Fruit fly (Drosophila melanogaster): ENCODE results near the gene twit.

The twit gene

dm6 chr2L:20808510-20809195 is 43.7 kb upstream of the twit start:
- TF ChIP-seq Clk (GFP tag; optimal IDR thresholded peaks at IDR 0.05) (peak; percentile 5), toe (GFP tag; optimal IDR thresholded peaks at IDR 0.05) (no peak), pad (GFP tag; optimal IDR thresholded peaks at IDR 0.05) (peak; percentile 81), ovo (GFP tag; optimal IDR thresholded peaks at IDR 0.05) (no peak), kay (GFP tag; ENCODE audit: borderline replicate concordance) (no peak), tj (GFP tag; optimal IDR thresholded peaks at IDR 0.05) (no peak), CG7045 (GFP tag; optimal IDR thresholded peaks at IDR 0.05) (no peak), CG33017 (tag; optimal IDR thresholded peaks at IDR 0.05) (no peak), CG11617 (GFP tag; optimal IDR thresholded peaks at IDR 0.05) (no peak)

dm6 chr2L:20809229-20809628 is 43.1 kb upstream of the twit start:
- no peak for TF ChIP-seq Clk (GFP tag; optimal IDR thresholded peaks at IDR 0.05)
- TF ChIP-seq tj (GFP tag; optimal IDR thresholded peaks at IDR 0.05): no peak
- no peak for TF ChIP-seq CG5204 (GFP tag; optimal IDR thresholded peaks at IDR 0.05)
- TF ChIP-seq pad (GFP tag; optimal IDR thresholded peaks at IDR 0.05): no peak
- TF ChIP-seq ovo (GFP tag; optimal IDR thresholded peaks at IDR 0.05): no peak
- TF ChIP-seq kay (GFP tag; ENCODE audit: borderline replicate concordance): no peak
- TF ChIP-seq CG1620 (GFP tag; optimal IDR thresholded peaks at IDR 0.05): no peak
- no peak for TF ChIP-seq cnc (optimal IDR thresholded peaks at IDR 0.05)
- peak; percentile 80 for TF ChIP-seq CG12768 (GFP tag; optimal IDR thresholded peaks at IDR 0.05)
- no peak for TF ChIP-seq cic (GFP tag; optimal IDR thresholded peaks at IDR 0.05)
- peak; percentile 55 for TF ChIP-seq CG14711 (tag; optimal IDR thresholded peaks at IDR 0.05)
- peak; percentile 33 for TF ChIP-seq CG33017 (tag; optimal IDR thresholded peaks at IDR 0.05)
- TF ChIP-seq CG11617 (GFP tag; optimal IDR thresholded peaks at IDR 0.05): no peak
- no peak for TF ChIP-seq CG7045 (GFP tag; optimal IDR thresholded peaks at IDR 0.05)
- TF ChIP-seq bab1 (GFP tag; optimal IDR thresholded peaks at IDR 0.05): no peak
- TF ChIP-seq Hr96 (GFP tag; optimal IDR thresholded peaks at IDR 0.05): no peak
- no peak for TF ChIP-seq Crg-1 (GFP tag; optimal IDR thresholded peaks at IDR 0.05)
- TF ChIP-seq Mnt (GFP tag; optimal IDR thresholded peaks at IDR 0.05): no peak
- TF ChIP-seq CG7101 (tag; optimal IDR thresholded peaks at IDR 0.05): peak; percentile 22
- no peak for TF ChIP-seq toe (GFP tag; optimal IDR thresholded peaks at IDR 0.05)

- TF ChIP-seq bab1 (GFP tag; optimal IDR thresholded peaks at IDR 0.05) (no peak), Mnt (GFP tag; optimal IDR thresholded peaks at IDR 0.05) (peak; percentile 13), tj (GFP tag; optimal IDR thresholded peaks at IDR 0.05) (no peak), CG33017 (tag; optimal IDR thresholded peaks at IDR 0.05) (peak; percentile 6)
Measured at dm6 chr2L:20811039-20811652, 41.2 kb upstream of the twit start.

- TF ChIP-seq pad (GFP tag; optimal IDR thresholded peaks at IDR 0.05) (no peak), kay (GFP tag; ENCODE audit: borderline replicate concordance) (peak; percentile 27), tj (GFP tag; optimal IDR thresholded peaks at IDR 0.05) (peak; percentile 37)
Measured at dm6 chr2L:20812283-20813189, 39.8 kb upstream of the twit start.

- no peak for TF ChIP-seq bab1 (GFP tag; optimal IDR thresholded peaks at IDR 0.05)
- no peak for TF ChIP-seq toe (GFP tag; optimal IDR thresholded peaks at IDR 0.05)
- TF ChIP-seq Mnt (GFP tag; optimal IDR thresholded peaks at IDR 0.05): no peak
- TF ChIP-seq kay (GFP tag; ENCODE audit: borderline replicate concordance): no peak
- no peak for TF ChIP-seq Hr96 (GFP tag; optimal IDR thresholded peaks at IDR 0.05)
- no peak for TF ChIP-seq CG1620 (GFP tag; optimal IDR thresholded peaks at IDR 0.05)
- no peak for TF ChIP-seq CG7101 (tag; optimal IDR thresholded peaks at IDR 0.05)
- TF ChIP-seq cnc (optimal IDR thresholded peaks at IDR 0.05): no peak
- no peak for TF ChIP-seq CG33017 (tag; optimal IDR thresholded peaks at IDR 0.05)
- no peak for TF ChIP-seq Crg-1 (GFP tag; optimal IDR thresholded peaks at IDR 0.05)
- TF ChIP-seq CG7045 (GFP tag; optimal IDR thresholded peaks at IDR 0.05): no peak
Measured at dm6 chr2L:20816140-20816539, 36.2 kb upstream of the twit start, which contains the start of gene CG33322. TSS of gene CG33322 (minus strand) at chr2L:20816240.

- TF ChIP-seq Mnt (GFP tag; optimal IDR thresholded peaks at IDR 0.05) (no peak), Crg-1 (GFP tag; optimal IDR thresholded peaks at IDR 0.05) (no peak)
Measured at dm6 chr2L:20817170-20817569, 35.2 kb upstream of the twit start, which contains the start of gene CheB38b. TSS of gene CheB38b (minus strand) at chr2L:20817270.

- no peak for TF ChIP-seq CG7101 (tag; optimal IDR thresholded peaks at IDR 0.05)
- no peak for TF ChIP-seq Mnt (GFP tag; optimal IDR thresholded peaks at IDR 0.05)
- TF ChIP-seq Hr96 (GFP tag; optimal IDR thresholded peaks at IDR 0.05): no peak
- TF ChIP-seq CG33017 (tag; optimal IDR thresholded peaks at IDR 0.05): no peak
- no peak for TF ChIP-seq cnc (optimal IDR thresholded peaks at IDR 0.05)
- no peak for TF ChIP-seq Clk (GFP tag; optimal IDR thresholded peaks at IDR 0.05)
- no peak for TF ChIP-seq CG14711 (tag; optimal IDR thresholded peaks at IDR 0.05)
- TF ChIP-seq CG7045 (GFP tag; optimal IDR thresholded peaks at IDR 0.05): no peak
- TF ChIP-seq CG5204 (GFP tag; optimal IDR thresholded peaks at IDR 0.05): no peak
- TF ChIP-seq bab1 (GFP tag; optimal IDR thresholded peaks at IDR 0.05): no peak
- no peak for TF ChIP-seq ovo (GFP tag; optimal IDR thresholded peaks at IDR 0.05)
- TF ChIP-seq CG11617 (GFP tag; optimal IDR thresholded peaks at IDR 0.05): no peak
Measured at dm6 chr2L:20818432-20818831, 33.9 kb upstream of the twit start, which contains the start of gene CheB38a. TSS of gene CheB38a (minus strand) at chr2L:20818532.
